Fruit fly (Drosophila melanogaster): ENCODE data around the gene Wdr37.

DNA sequence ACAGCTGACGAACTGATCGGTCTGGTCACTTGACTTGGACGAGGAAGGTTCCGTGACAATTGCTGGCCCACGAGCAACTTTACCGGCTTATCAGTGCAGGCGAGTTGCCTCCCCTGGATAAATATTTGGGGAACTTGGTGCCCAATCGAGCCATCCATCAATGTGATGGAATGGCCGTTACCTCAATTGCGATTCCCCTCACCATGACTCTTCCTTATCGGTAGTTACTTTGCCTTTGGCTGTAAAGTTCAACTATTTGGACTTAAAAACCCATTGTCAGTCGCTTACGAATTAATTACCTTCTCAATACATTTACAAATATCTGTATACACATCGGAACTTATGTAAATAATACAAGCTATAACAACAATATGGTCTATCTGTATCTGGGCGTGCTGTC lies 12.7 kb downstream of the Wdr37 start, which contains the start of gene Vha100-4:
- TF ChIP-seq ttk (optimal IDR thresholded peaks at IDR 0.05) (no peak), Myc (optimal IDR thresholded peaks at IDR 0.05) (no peak)
